Fruit fly (Drosophila melanogaster): ENCODE measurements around the gene RpS28-like.

RpS28-like gene

DNA sequence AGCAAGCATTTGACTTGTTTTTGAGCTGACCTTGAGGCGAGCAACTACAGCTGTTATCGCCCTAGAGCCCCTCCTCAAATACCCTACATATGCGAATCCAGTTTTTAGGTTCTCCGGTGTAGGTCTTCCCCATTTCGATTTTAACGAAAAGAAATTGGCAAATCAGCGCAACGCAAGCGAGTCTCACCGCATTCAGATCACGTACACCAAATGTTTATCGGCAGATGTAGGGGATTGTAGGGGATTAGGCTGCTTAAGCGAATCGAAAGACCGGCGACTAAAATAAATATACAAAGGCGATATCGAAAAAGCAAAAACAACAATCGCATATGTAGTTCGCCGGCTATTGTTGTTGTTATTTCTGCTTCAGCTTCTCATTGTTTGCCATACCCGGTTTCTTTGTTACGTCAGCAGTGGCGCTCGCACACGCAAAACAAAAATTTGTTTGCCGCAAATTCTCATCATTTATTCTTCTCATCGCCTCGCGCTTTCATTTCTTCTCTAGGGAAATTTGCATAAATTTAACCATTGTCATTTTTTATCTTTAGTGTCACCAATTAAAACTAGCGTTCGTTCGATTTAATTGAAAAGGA lies 48.5 kb upstream of the RpS28-like start (continued):
- TF ChIP-seq CG15336 (GFP tag; IDR thresholded peaks at IDR 0.05) (peak; percentile 78), dsx (GFP tag; optimal IDR thresholded peaks at IDR 0.05; ENCODE audit: poor library complexity, severe bottlenecking) (peak; percentile 91), dac (GFP tag; optimal IDR thresholded peaks at IDR 0.05) (peak; percentile 64), CG7368 (GFP tag; optimal IDR thresholded peaks at IDR 0.05) (peak; percentile 96), CG1621 (tag; optimal IDR thresholded peaks at IDR 0.05) (peak; percentile 95), CG6163 (GFP tag; IDR thresholded peaks at IDR 0.05) (peak; percentile 94), CG6792 (GFP tag; optimal IDR thresholded peaks at IDR 0.05) (peak; percentile 92), CG6276 (GFP tag; optimal IDR thresholded peaks at IDR 0.05) (peak; percentile 67), CG3032 (tag; optimal IDR thresholded peaks at IDR 0.05) (peak; percentile 90), CG9139 (GFP tag; optimal IDR thresholded peaks at IDR 0.05) (peak; percentile 81), CG8632 (GFP tag; optimal IDR thresholded peaks at IDR 0.05) (peak; percentile 87), Eip75B (GFP tag; optimal IDR thresholded peaks at IDR 0.05) (peak; percentile 97), pdm3 (GFP tag; optimal IDR thresholded peaks at IDR 0.05) (peak; percentile 95), Hr39 (GFP tag; optimal IDR thresholded peaks at IDR 0.05) (peak; percentile 96), fd59A (GFP tag; optimal IDR thresholded peaks at IDR 0.05) (peak; percentile 89), Met (GFP tag; optimal IDR thresholded peaks at IDR 0.05) (peak; percentile 98), CG32006 (GFP tag; optimal IDR thresholded peaks at IDR 0.05) (peak; percentile 86), CG6808 (GFP tag; optimal IDR thresholded peaks at IDR 0.05) (peak; percentile 86)

DNA sequence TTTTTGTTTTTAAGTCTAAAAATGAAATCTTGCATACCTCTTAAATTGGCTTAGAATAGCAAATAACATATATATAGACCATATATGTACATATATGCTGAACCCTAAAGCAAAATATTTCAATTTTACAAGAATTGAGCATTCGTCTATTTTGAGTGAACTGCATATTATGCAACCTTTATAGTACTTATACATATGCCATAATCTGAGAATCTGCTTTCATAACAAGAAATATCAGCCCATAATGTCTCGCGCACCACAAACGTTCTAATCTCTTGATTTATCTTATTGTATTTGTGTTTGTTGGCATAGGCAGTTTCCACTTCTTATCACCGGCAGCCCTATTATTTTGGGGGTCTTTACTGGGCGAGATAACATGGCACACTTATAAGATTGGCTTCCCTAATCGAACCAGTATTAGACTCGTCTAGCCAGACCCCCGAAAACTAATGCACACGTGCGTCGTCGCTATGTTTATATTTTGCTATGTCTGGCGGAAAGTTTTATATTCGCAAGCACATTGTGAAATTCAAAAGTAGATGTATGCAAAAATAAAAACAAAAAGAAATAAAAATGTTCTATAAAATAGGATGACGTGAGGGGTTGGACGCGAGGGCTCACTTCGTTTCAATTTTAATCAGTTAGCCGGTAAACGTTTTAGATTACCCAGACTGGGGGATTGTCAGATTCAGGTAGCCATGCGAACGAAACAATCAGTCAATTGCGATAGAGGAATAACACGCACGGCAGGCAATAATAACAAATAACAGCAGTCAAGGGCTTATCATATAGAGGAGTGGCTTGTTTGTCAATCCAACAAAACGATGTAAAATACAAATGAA lies 47.5 kb upstream of the RpS28-like start:
- TF ChIP-seq vri (GFP tag; optimal IDR thresholded peaks at IDR 0.05) = peak; percentile 31
- peak; percentile 8 for TF ChIP-seq fkh (GFP tag; optimal IDR thresholded peaks at IDR 0.05)
- TF ChIP-seq svp (GFP tag) = no peak

DNA sequence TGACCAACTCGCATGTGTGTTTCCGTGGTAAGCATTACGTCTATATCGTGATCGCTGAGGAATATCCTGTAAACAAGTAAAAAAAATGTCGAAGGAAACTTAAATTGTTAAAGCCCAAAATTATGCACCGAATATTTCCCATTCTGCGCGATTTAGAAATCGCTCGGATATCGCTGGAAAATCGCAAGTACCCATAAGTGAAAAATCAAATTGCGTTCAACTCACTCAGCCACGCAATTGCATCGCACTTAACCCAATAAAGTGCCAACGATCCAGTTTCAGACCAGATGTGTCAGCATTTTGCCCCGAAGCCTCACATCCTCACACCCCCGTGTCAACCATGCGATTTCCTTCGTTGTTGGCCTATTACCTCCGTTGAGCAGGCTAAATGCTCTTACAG lies 40.2 kb upstream of the RpS28-like start:
- TF ChIP-seq Hr38 (GFP tag; optimal IDR thresholded peaks at IDR 0.05) = no peak
- no peak for TF ChIP-seq dac (GFP tag; optimal IDR thresholded peaks at IDR 0.05)
- TF ChIP-seq Ets21C (GFP tag; optimal IDR thresholded peaks at IDR 0.05) = no peak
- no peak for TF ChIP-seq topi (GFP tag; optimal IDR thresholded peaks at IDR 0.05)
- TF ChIP-seq CG16779 (tag; optimal IDR thresholded peaks at IDR 0.05) = no peak
- no peak for TF ChIP-seq CG11902 (GFP tag; optimal IDR thresholded peaks at IDR 0.05)
- TF ChIP-seq Eip93F (GFP tag; optimal IDR thresholded peaks at IDR 0.05) = no peak
- TF ChIP-seq esn (GFP tag; optimal IDR thresholded peaks at IDR 0.05) = no peak
- TF ChIP-seq cyc (GFP tag; optimal IDR thresholded peaks at IDR 0.05) = no peak
- TF ChIP-seq CG3919 (GFP tag; optimal IDR thresholded peaks at IDR 0.05) = no peak
- no peak for TF ChIP-seq net (GFP tag; optimal IDR thresholded peaks at IDR 0.05)
- no peak for TF ChIP-seq CG9139 (GFP tag; optimal IDR thresholded peaks at IDR 0.05)
- TF ChIP-seq CG3032 (tag; optimal IDR thresholded peaks at IDR 0.05) = no peak
- TF ChIP-seq Eip78C (GFP tag) = no peak
- no peak for TF ChIP-seq salr (GFP tag; optimal IDR thresholded peaks at IDR 0.05)
- TF ChIP-seq Smox (GFP tag; optimal IDR thresholded peaks at IDR 0.05) = no peak
- no peak for TF ChIP-seq Sox14 (GFP tag; optimal IDR thresholded peaks at IDR 0.05)
- TF ChIP-seq CG6276 (GFP tag; optimal IDR thresholded peaks at IDR 0.05) = no peak
- no peak for TF ChIP-seq CG11762 (GFP tag; optimal IDR thresholded peaks at IDR 0.05; ENCODE audit: insufficient read depth)
